Fruit fly (Drosophila melanogaster) whole organism, embryonic: Measurements from ENCODE around the gene Fic.
A peak's percentile ranks its signal among the peaks of the same experiment; 100 is the strongest.

ENCODE experiments used
- Atf-2 ChIP-seq: fragments of 200-800 bp; sonication (Bioruptor generic); optimal IDR thresholded peaks from 2 replicates; lab custom pipeline; 2016; ENCODE audit warnings: missing biosample characterization, missing genetic modification characterization
- CG10147 ChIP-seq: fragments of 200-800 bp; sonication (Bioruptor generic); optimal IDR thresholded peaks from 2 replicates; lab custom pipeline; 2019; ENCODE audit warnings: missing biosample characterization, mild to moderate bottlenecking, missing genetic modification characterization, moderate library complexity
- CG10959 ChIP-seq: fragments of 200-800 bp; sonication (Bioruptor generic); IDR thresholded peaks from 2 replicates; pipeline ENCODE4 v1.3.6; 2022; ENCODE audit warnings: missing biosample characterization, missing genetic modification characterization
- CG10979 ChIP-seq: fragments of 200-800 bp; sonication (Bioruptor generic); optimal IDR thresholded peaks from 2 replicates; lab custom pipeline; 2018; ENCODE audit warnings: missing biosample characterization, mild to moderate bottlenecking, missing genetic modification characterization, moderate library complexity
- CG11504 ChIP-seq: fragments of 200-800 bp; sonication (Bioruptor generic); optimal IDR thresholded peaks from 3 replicates; lab custom pipeline; 2019; ENCODE audit warnings: missing biosample characterization, mild to moderate bottlenecking, missing genetic modification characterization, moderate library complexity
- CG11696 ChIP-seq: fragments of 200-800 bp; sonication (Bioruptor generic); IDR thresholded peaks from 2 replicates; pipeline ENCODE4 v1.3.6; 2022; ENCODE audit warnings: missing biosample characterization, missing genetic modification characterization
- CG12769 ChIP-seq: fragments of 200-800 bp; sonication (Bioruptor generic); optimal IDR thresholded peaks from 2 replicates; lab custom pipeline; 2019; ENCODE audit warnings: missing biosample characterization, mild to moderate bottlenecking, missing genetic modification characterization, moderate library complexity
- CG14014 ChIP-seq: fragments of 200-800 bp; sonication (Bioruptor generic); IDR thresholded peaks from 2 replicates; pipeline ENCODE4 v1.3.6; 2022; ENCODE audit warnings: missing biosample characterization, missing genetic modification characterization
- CG14710 ChIP-seq: fragments of 200-800 bp; sonication (Bioruptor generic); optimal IDR thresholded peaks from 3 replicates; lab custom pipeline; 2019; ENCODE audit warnings: missing biosample characterization, mild to moderate bottlenecking, missing genetic modification characterization, moderate library complexity
- CG15696 ChIP-seq: fragments of 200-800 bp; sonication (Bioruptor generic); optimal IDR thresholded peaks from 2 replicates; lab custom pipeline; 2019; ENCODE audit warnings: missing biosample characterization, mild to moderate bottlenecking, missing genetic modification characterization, moderate library complexity
- CG1602 ChIP-seq: fragments of 200-800 bp; sonication (Bioruptor generic); optimal IDR thresholded peaks from 3 replicates; lab custom pipeline; 2016; ENCODE audit warnings: missing biosample characterization, missing genetic modification characterization
- CG18599 ChIP-seq: fragments of 200-800 bp; sonication (Bioruptor generic); optimal IDR thresholded peaks from 3 replicates; lab custom pipeline; 2017; ENCODE audit warnings: missing biosample characterization, missing genetic modification characterization, mild to moderate bottlenecking, moderate library complexity, missing genetic modification reagents
- CG31365 ChIP-seq: fragments of 200-800 bp; sonication (Bioruptor generic); optimal IDR thresholded peaks from 2 replicates; lab custom pipeline; 2018; ENCODE audit warnings: missing biosample characterization, mild to moderate bottlenecking, missing genetic modification characterization
- CG32772 ChIP-seq: fragments of 200-800 bp; sonication (Bioruptor generic); IDR thresholded peaks from 2 replicates; pipeline ENCODE4 v1.3.6; 2022; ENCODE audit warnings: missing biosample characterization, missing genetic modification characterization
- CG33213 ChIP-seq: fragments of 200-800 bp; sonication (Bioruptor generic); optimal IDR thresholded peaks from 3 replicates; lab custom pipeline; 2016; ENCODE audit warnings: missing biosample characterization, missing genetic modification characterization
- CG3838 ChIP-seq: fragments of 200-800 bp; sonication (Bioruptor generic); optimal IDR thresholded peaks from 3 replicates; lab custom pipeline; 2016; ENCODE audit warnings: missing biosample characterization, missing genetic modification characterization
- CG4328 ChIP-seq: fragments of 200-800 bp; sonication (Bioruptor generic); optimal IDR thresholded peaks from 3 replicates; lab custom pipeline; 2017; ENCODE audit warnings: missing biosample characterization, missing genetic modification reagents, missing genetic modification characterization
- CG4360 ChIP-seq: fragments of 200-800 bp; sonication (Bioruptor generic); IDR thresholded peaks from 2 replicates; pipeline ENCODE4 v1.3.6; 2022; ENCODE audit warnings: missing biosample characterization, missing genetic modification characterization
- CG43689 ChIP-seq: fragments of 200-800 bp; sonication (Bioruptor generic); IDR thresholded peaks from 2 replicates; pipeline ENCODE4 v1.3.6; 2022; ENCODE audit warnings: missing biosample characterization, missing genetic modification characterization
- CG5953 ChIP-seq: fragments of 200-800 bp; sonication (Bioruptor generic); IDR thresholded peaks from 2 replicates; pipeline ENCODE4 v1.3.6; 2022; ENCODE audit warnings: missing biosample characterization, missing genetic modification characterization
- CG6791 ChIP-seq: fragments of 200-800 bp; sonication (Bioruptor generic); IDR thresholded peaks from 3 replicates; pipeline ENCODE4 v1.3.6; 2022; ENCODE audit warnings: missing biosample characterization, missing genetic modification characterization; ENCODE audit not compliant: partially characterized antibody
- CG6813 ChIP-seq: fragments of 200-800 bp; sonication (Bioruptor generic); optimal IDR thresholded peaks from 2 replicates; lab custom pipeline; 2017; ENCODE audit warnings: missing biosample characterization, missing genetic modification characterization, mild to moderate bottlenecking, moderate library complexity, missing genetic modification reagents
- CG7271 ChIP-seq: fragments of 200-800 bp; sonication (Bioruptor generic); optimal IDR thresholded peaks from 2 replicates; lab custom pipeline; 2018; ENCODE audit warnings: missing biosample characterization, mild to moderate bottlenecking, missing genetic modification characterization, moderate library complexity
- CG8089 ChIP-seq: fragments of 200-800 bp; sonication (Bioruptor generic); optimal IDR thresholded peaks from 3 replicates; lab custom pipeline; 2016; ENCODE audit warnings: missing biosample characterization, missing genetic modification characterization
- CG9727 ChIP-seq: fragments of 200-800 bp; sonication (Bioruptor generic); optimal IDR thresholded peaks from 3 replicates; lab custom pipeline; 2017; ENCODE audit warnings: missing biosample characterization, mild to moderate bottlenecking, missing genetic modification characterization
- Dad ChIP-seq: fragments of 200-800 bp; sonication (Bioruptor generic); optimal IDR thresholded peaks from 3 replicates; lab custom pipeline; 2016; ENCODE audit warnings: missing biosample characterization, missing genetic modification characterization
- Fer1 ChIP-seq: fragments of 200-800 bp; sonication (Bioruptor generic); optimal IDR thresholded peaks from 2 replicates; lab custom pipeline; 2017; ENCODE audit warnings: missing biosample characterization, mild to moderate bottlenecking, missing genetic modification characterization
- HmgD ChIP-seq: fragments of 200-800 bp; sonication (Bioruptor generic); optimal IDR thresholded peaks from 3 replicates; lab custom pipeline; 2016; ENCODE audit warnings: missing biosample characterization, missing genetic modification characterization
- Lim3 ChIP-seq: fragments of 200-800 bp; sonication (Bioruptor generic); IDR thresholded peaks from 2 replicates; pipeline ENCODE4 v1.3.6; 2022; ENCODE audit warnings: missing biosample characterization, missing genetic modification characterization
- MBD-R2 ChIP-seq: fragments of 200-800 bp; sonication (Bioruptor generic); IDR thresholded peaks from 2 replicates; pipeline ENCODE4 v1.3.6; 2022; ENCODE audit warnings: missing biosample characterization, missing genetic modification characterization
- Mrtf ChIP-seq: fragments of 200-800 bp; sonication (Bioruptor generic); IDR thresholded peaks from 3 replicates; pipeline ENCODE4 v1.3.6; 2022; ENCODE audit warnings: missing biosample characterization, missing genetic modification characterization
- NC2α ChIP-seq: fragments of 200-800 bp; sonication (Bioruptor generic); optimal IDR thresholded peaks from 2 replicates; lab custom pipeline; 2016; ENCODE audit warnings: missing biosample characterization, missing genetic modification characterization
- NC2β ChIP-seq: fragments of 200-800 bp; sonication (Bioruptor generic); optimal IDR thresholded peaks from 2 replicates; lab custom pipeline; 2016; ENCODE audit warnings: missing biosample characterization, missing genetic modification characterization
- Nf-YC ChIP-seq: fragments of 200-800 bp; optimal IDR thresholded peaks from 3 replicates; lab custom pipeline; 2019; ENCODE audit warnings: missing biosample characterization, mild to moderate bottlenecking, missing genetic modification characterization, moderate library complexity
- Sox100B ChIP-seq: fragments of 200-800 bp; sonication (Bioruptor generic); optimal IDR thresholded peaks from 3 replicates; lab custom pipeline; 2018; ENCODE audit warnings: missing biosample characterization, mild to moderate bottlenecking, missing genetic modification characterization
- ase ChIP-seq: fragments of 200-800 bp; sonication (Bioruptor generic); IDR thresholded peaks from 3 replicates; pipeline ENCODE4 v1.3.6; 2022; ENCODE audit warnings: missing biosample characterization, missing genetic modification characterization
- caup ChIP-seq: fragments of 200-800 bp; sonication (Bioruptor generic); optimal IDR thresholded peaks from 3 replicates; lab custom pipeline; 2017; ENCODE audit warnings: missing biosample characterization, mild to moderate bottlenecking, missing genetic modification characterization, moderate library complexity; ENCODE audit not compliant: severe bottlenecking
- dmrt11E ChIP-seq: fragments of 200-800 bp; sonication (Bioruptor generic); optimal IDR thresholded peaks from 3 replicates; lab custom pipeline; 2018; ENCODE audit warnings: missing biosample characterization, mild to moderate bottlenecking, missing genetic modification characterization, moderate library complexity
- jigr1 ChIP-seq: fragments of 200-800 bp; sonication (Bioruptor generic); IDR thresholded peaks from 3 replicates; pipeline ENCODE4 v1.3.6; 2022; ENCODE audit warnings: missing biosample characterization, missing genetic modification characterization
- lbe ChIP-seq: fragments of 200-800 bp; sonication (Bioruptor generic); optimal IDR thresholded peaks from 2 replicates; lab custom pipeline; 2016; ENCODE audit warnings: missing biosample characterization, mild to moderate bottlenecking, missing genetic modification characterization
- lilli ChIP-seq: fragments of 200-800 bp; sonication (Bioruptor generic); optimal IDR thresholded peaks from 3 replicates; lab custom pipeline; 2016; ENCODE audit warnings: missing biosample characterization, missing genetic modification characterization
- lola ChIP-seq, 3 experiments: fragments of >200 bp in 2 of 3; fragments of 200-800 bp in 1 of 3; sonication (Bioruptor generic) in 1 of 3; optimal IDR thresholded peaks; 2 replicates each; lab custom pipeline; 2017 to 2019; ENCODE audit warnings: missing biosample characterization in 3 of 3, missing genetic modification characterization in 3 of 3, mild to moderate bottlenecking in 1 of 3, moderate library complexity in 1 of 3
- maf-S ChIP-seq: fragments of 200-800 bp; sonication (Bioruptor generic); optimal IDR thresholded peaks from 2 replicates; lab custom pipeline; 2016; ENCODE audit warnings: missing biosample characterization, missing genetic modification characterization
- nerfin-1 ChIP-seq: fragments of 200-800 bp; sonication (Bioruptor generic); optimal IDR thresholded peaks from 3 replicates; lab custom pipeline; 2019; ENCODE audit warnings: missing biosample characterization, mild to moderate bottlenecking, missing genetic modification characterization, moderate library complexity
- repo ChIP-seq: fragments of 200-800 bp; sonication (Bioruptor generic); optimal IDR thresholded peaks from 2 replicates; lab custom pipeline; 2016; ENCODE audit warnings: missing biosample characterization, missing genetic modification characterization
- slbo ChIP-seq: fragments of 200-800 bp; sonication (Bioruptor generic); IDR thresholded peaks from 2 replicates; pipeline ENCODE4 v1.3.6; 2022; ENCODE audit warnings: missing biosample characterization, missing genetic modification characterization
- slou ChIP-seq: fragments of 200-800 bp; sonication (Bioruptor generic); optimal IDR thresholded peaks from 3 replicates; lab custom pipeline; 2016; ENCODE audit warnings: missing biosample characterization, missing genetic modification characterization
- sob ChIP-seq: fragments of 200-800 bp; sonication (Bioruptor generic); IDR thresholded peaks from 2 replicates; pipeline ENCODE4 v1.3.6; 2022; ENCODE audit warnings: missing biosample characterization, missing genetic modification characterization
- tll ChIP-seq, 2 experiments: fragments of 200-800 bp in 1 of 2; fragments of >200 bp in 1 of 2; sonication (Bioruptor generic) in 1 of 2; optimal IDR thresholded peaks; 2 replicates each; lab custom pipeline; 2017 to 2019; ENCODE audit warnings: missing biosample characterization in 2 of 2, missing genetic modification characterization in 2 of 2, mild to moderate bottlenecking in 1 of 2, moderate library complexity in 1 of 2
- trem ChIP-seq: fragments of 200-800 bp; optimal IDR thresholded peaks from 3 replicates; lab custom pipeline; 2019; ENCODE audit warnings: missing biosample characterization, mild to moderate bottlenecking, missing genetic modification characterization, moderate library complexity
- unpg ChIP-seq: fragments of 200-800 bp; sonication (Bioruptor generic); optimal IDR thresholded peaks from 3 replicates; lab custom pipeline; 2018; ENCODE audit warnings: missing biosample characterization, mild to moderate bottlenecking, missing genetic modification characterization, moderate library complexity
- yki ChIP-seq: fragments of >200 bp; optimal IDR thresholded peaks from 3 replicates; lab custom pipeline; 2018

Fic gene

DNA sequence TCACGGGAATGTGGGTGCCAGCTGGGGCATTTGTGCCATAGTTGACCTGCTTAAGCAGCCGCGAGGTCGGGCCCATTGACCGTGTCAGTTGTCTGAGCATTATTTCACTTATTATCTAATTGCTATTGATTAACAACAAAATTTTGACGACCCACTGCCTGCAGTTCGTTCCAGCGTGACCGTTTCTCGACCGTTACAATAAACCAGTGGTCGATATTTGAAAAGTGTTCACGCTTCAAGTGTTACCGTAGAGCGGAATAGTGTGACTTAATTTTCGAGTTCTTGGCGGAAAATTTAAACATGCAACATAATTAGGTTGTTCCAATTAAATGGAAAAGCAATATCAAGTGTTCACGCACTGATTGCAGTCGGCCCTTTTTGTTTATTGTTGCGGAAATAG is 43.4 kb downstream of the Fic start, which contains the start of gene HemK1 (continued):
- no peak for TF ChIP-seq unpg (GFP tag; lab: Kevin White, UChicago)
- TF ChIP-seq Nf-YC (tag; lab: Kevin White, UChicago) = peak; percentile 17
- TF ChIP-seq NC2β = peak; percentile 45
- peak; percentile 16 for TF ChIP-seq CG10979 (tag; lab: Kevin White, UChicago)
- TF ChIP-seq CG32772 (GFP tag; lab: Robert Waterston, UW) = no peak
- TF ChIP-seq repo (GFP tag; lab: Kevin White, UChicago) = no peak
- no peak for TF ChIP-seq CG9727
- peak; percentile 72 for TF ChIP-seq CG14710 (tag; lab: Kevin White, UChicago)
- peak; percentile 42; the same call in 1 of the 3 replicates for TF ChIP-seq CG6791
- TF ChIP-seq CG14014 (GFP tag; lab: Robert Waterston, UW) = no peak
- TF ChIP-seq CG15696 (tag; lab: Kevin White, UChicago) = no peak
- TF ChIP-seq CG10147 (GFP tag; lab: Kevin White, UChicago) = no peak
- TF ChIP-seq ase (GFP tag; lab: Robert Waterston, UW) = no peak
- peak; percentile 86 for TF ChIP-seq MBD-R2 (GFP tag; lab: Robert Waterston, UW)
- no peak for TF ChIP-seq CG7271 (tag; lab: Kevin White, UChicago)
- no peak for TF ChIP-seq CG10959 (GFP tag; lab: Robert Waterston, UW)
- no peak for TF ChIP-seq lbe (GFP tag; lab: Kevin White, UChicago)
- TF ChIP-seq CG8089 = no peak
- no peak for TF ChIP-seq maf-S (GFP tag; lab: Kevin White, UChicago)
- TF ChIP-seq Dad = peak; percentile 21
- peak; percentile 50 for TF ChIP-seq CG12769
- no peak for TF ChIP-seq CG4328
- 0 out of 2 replicates have a peak, but pooled peaks have one; percentile 23 for TF ChIP-seq sob
- no peak for TF ChIP-seq nerfin-1 (tag; lab: Kevin White, UChicago)
- TF ChIP-seq CG18599 = no peak
- no peak for TF ChIP-seq slou (GFP tag; lab: Kevin White, UChicago)
- TF ChIP-seq NC2α (GFP tag; lab: Kevin White, UChicago) = no peak
- no peak for TF ChIP-seq lola (GFP tag; optimal IDR thresholded peaks at IDR 0.05; lab: Kevin White, UChicago)
- no peak for TF ChIP-seq Fer1 (GFP tag; lab: Kevin White, UChicago)
- no peak for TF ChIP-seq yki (lab: Kevin White, UChicago)
- no peak for TF ChIP-seq dmrt11E (tag; lab: Kevin White, UChicago)
- TF ChIP-seq CG5953 (GFP tag; lab: Robert Waterston, UW) = no peak
- no peak for TF ChIP-seq CG43689 (GFP tag; lab: Robert Waterston, UW)
- TF ChIP-seq Mrtf (GFP tag; lab: Robert Waterston, UW) = no peak
- TF ChIP-seq caup (GFP tag; lab: Kevin White, UChicago) = no peak
- TF ChIP-seq Lim3 (GFP tag; lab: Robert Waterston, UW) = no peak
- TF ChIP-seq lilli (GFP tag; lab: Kevin White, UChicago) = no peak
- no peak for TF ChIP-seq Atf-2 (GFP tag; lab: Kevin White, UChicago)
- no peak for TF ChIP-seq slbo (GFP tag; lab: Robert Waterston, UW)
- TF ChIP-seq CG6813 (GFP tag; lab: Kevin White, UChicago) = no peak
- peak; percentile 42 for TF ChIP-seq CG11504
- no peak for TF ChIP-seq CG31365 (tag; lab: Kevin White, UChicago)
- no peak for TF ChIP-seq jigr1 (GFP tag; lab: Robert Waterston, UW)
- no peak for TF ChIP-seq CG4360 (GFP tag; lab: Robert Waterston, UW)
- TF ChIP-seq tll (GFP tag; optimal IDR thresholded peaks at IDR 0.05; lab: Kevin White, UChicago) = no peak
- no peak for TF ChIP-seq Sox100B (GFP tag; lab: Kevin White, UChicago)
- TF ChIP-seq trem = peak; percentile 59
- TF ChIP-seq HmgD (GFP tag; lab: Kevin White, UChicago) = peak; percentile 58
- no peak for TF ChIP-seq CG11696 (GFP tag; lab: Robert Waterston, UW)
- no peak for TF ChIP-seq CG3838 (GFP tag; lab: Kevin White, UChicago)
- TF ChIP-seq CG1602 (GFP tag; lab: Kevin White, UChicago) = no peak
- peak; percentile 75 for TF ChIP-seq CG33213 (GFP tag; lab: Kevin White, UChicago)
